Fruit fly (Drosophila melanogaster): ENCODE data around the gene spen.

Gene spen

DNA sequence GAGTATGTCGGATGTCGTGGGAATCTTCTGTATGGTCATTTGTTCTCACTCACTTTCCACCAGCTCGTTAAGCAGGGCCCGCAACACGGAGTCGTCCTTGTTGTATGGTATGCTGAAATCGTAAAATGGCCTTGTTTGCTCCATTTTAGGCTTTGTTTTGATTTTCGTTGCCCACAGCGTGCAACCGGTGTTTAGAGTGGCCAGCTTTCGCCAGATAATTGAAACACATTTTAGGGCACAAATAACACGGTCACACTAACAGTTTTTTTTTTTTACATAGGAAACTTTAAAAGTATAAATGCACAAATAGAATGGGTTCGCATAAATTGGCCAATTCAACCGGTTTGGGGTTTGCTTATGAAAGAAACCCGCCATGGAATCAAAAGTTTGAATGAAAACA, 93.3 kb downstream of the spen start, which contains the start of gene Rpp30 (continued):
- TF ChIP-seq zen2 (GFP tag; IDR thresholded peaks at IDR 0.05; ENCODE audit: partially characterized antibody) (0 out of 3 replicates have a peak, but pooled peaks have one; percentile 3), Tbp (GFP tag; optimal IDR thresholded peaks at IDR 0.05) (no peak), CG17359 (tag; optimal IDR thresholded peaks at IDR 0.05) (peak; percentile 57), Bgb (GFP tag; IDR thresholded peaks at IDR 0.05; ENCODE audit: partially characterized antibody) (peak; percentile 34; the same call in 1 of the 2 replicates), kay (GFP tag; optimal IDR thresholded peaks at IDR 0.05) (no peak), Mad (GFP tag; optimal IDR thresholded peaks at IDR 0.05) (no peak), sqz (GFP tag; optimal IDR thresholded peaks at IDR 0.05) (peak; percentile 97), CG7928 (GFP tag; optimal IDR thresholded peaks at IDR 0.05) (no peak), CG10321 (GFP tag; IDR thresholded peaks at IDR 0.05) (no peak), MESR4 (GFP tag; optimal IDR thresholded peaks at IDR 0.05) (peak; percentile 45), CG16815 (GFP tag; optimal IDR thresholded peaks at IDR 0.05) (no peak), CG2116 (GFP tag; optimal IDR thresholded peaks at IDR 0.05) (peak; percentile 18), CG15514 (GFP tag; optimal IDR thresholded peaks at IDR 0.05) (peak; percentile 36), CG15479 (GFP tag; optimal IDR thresholded peaks at IDR 0.05) (no peak), ftz-f1 (GFP tag; optimal IDR thresholded peaks at IDR 0.05) (peak; percentile 74), trem (tag; optimal IDR thresholded peaks at IDR 0.05) (peak; percentile 10), pzg (GFP tag; optimal IDR thresholded peaks at IDR 0.05) (peak; percentile 58), CG34422 (GFP tag; IDR thresholded peaks at IDR 0.05) (peak; percentile 53; the same call in 1 of the 3 replicates), CG9797 (GFP tag; optimal IDR thresholded peaks at IDR 0.05) (peak; percentile 79), CG15601 (tag; optimal IDR thresholded peaks at IDR 0.05) (peak; percentile 53), H2.0 (GFP tag; IDR thresholded peaks at IDR 0.05) (no peak), CG12104 (GFP tag; optimal IDR thresholded peaks at IDR 0.05) (no peak), HmgZ (tag; optimal IDR thresholded peaks at IDR 0.05) (peak; percentile 49), CG34224 (GFP tag; IDR thresholded peaks at IDR 0.05; ENCODE audit: partially characterized antibody) (0 out of 3 replicates have a peak, but pooled peaks have one; percentile 20), row (GFP tag; IDR thresholded peaks at IDR 0.05) (peak; percentile 20; the same call in 1 of the 3 replicates), Lhr (GFP tag; optimal IDR thresholded peaks at IDR 0.05) (peak; percentile 61), HmgD (GFP tag; optimal IDR thresholded peaks at IDR 0.05) (peak; percentile 14), CG1603 (tag; optimal IDR thresholded peaks at IDR 0.05) (peak; percentile 1), Deaf1 (tag; optimal IDR thresholded peaks at IDR 0.05) (no peak), shn (GFP tag; optimal IDR thresholded peaks at IDR 0.05) (no peak), CG14710 (tag; optimal IDR thresholded peaks at IDR 0.05) (peak; percentile 28), Max (GFP tag; optimal IDR thresholded peaks at IDR 0.05) (peak; percentile 60), sens-2 (GFP tag; IDR thresholded peaks at IDR 0.05) (no peak), Myb (GFP tag; optimal IDR thresholded peaks at IDR 0.05) (peak; percentile 69), CG1529 (GFP tag; optimal IDR thresholded peaks at IDR 0.05) (no peak), Dek (tag; optimal IDR thresholded peaks at IDR 0.05) (peak; percentile 22), scrt (GFP tag; optimal IDR thresholded peaks at IDR 0.05) (peak; percentile 95), gfzf (GFP tag; optimal IDR thresholded peaks at IDR 0.05) (peak; percentile 92), CG10267 (tag; optimal IDR thresholded peaks at IDR 0.05) (peak; percentile 23), Ets97D (GFP tag; optimal IDR thresholded peaks at IDR 0.05) (peak; percentile 67), amos (GFP tag; IDR thresholded peaks at IDR 0.05; ENCODE audit: partially characterized antibody) (peak; percentile 27; the same call in 1 of the 2 replicates), CG4617 (GFP tag; optimal IDR thresholded peaks at IDR 0.05; ENCODE audit: borderline replicate concordance) (peak; percentile 40), MBD-R2 (GFP tag; IDR thresholded peaks at IDR 0.05) (peak; percentile 95), unpg (GFP tag; optimal IDR thresholded peaks at IDR 0.05) (no peak), Hand (GFP tag; optimal IDR thresholded peaks at IDR 0.05) (no peak), bbx (GFP tag; IDR thresholded peaks at IDR 0.05; ENCODE audit: partially characterized antibody) (peak; percentile 14; the same call in 1 of the 2 replicates), h (optimal IDR thresholded peaks at IDR 0.05) (no peak), dm (GFP tag; optimal IDR thresholded peaks at IDR 0.05) (peak; percentile 89), jing (GFP tag; optimal IDR thresholded peaks at IDR 0.05) (no peak), CG11504 (tag; optimal IDR thresholded peaks at IDR 0.05) (peak; percentile 22)
